Fruit fly (Drosophila melanogaster): ENCODE measurements around the gene Spag1.
A peak's percentile ranks its signal among the peaks of the same experiment; 100 is the strongest.

Spag1 gene

DNA sequence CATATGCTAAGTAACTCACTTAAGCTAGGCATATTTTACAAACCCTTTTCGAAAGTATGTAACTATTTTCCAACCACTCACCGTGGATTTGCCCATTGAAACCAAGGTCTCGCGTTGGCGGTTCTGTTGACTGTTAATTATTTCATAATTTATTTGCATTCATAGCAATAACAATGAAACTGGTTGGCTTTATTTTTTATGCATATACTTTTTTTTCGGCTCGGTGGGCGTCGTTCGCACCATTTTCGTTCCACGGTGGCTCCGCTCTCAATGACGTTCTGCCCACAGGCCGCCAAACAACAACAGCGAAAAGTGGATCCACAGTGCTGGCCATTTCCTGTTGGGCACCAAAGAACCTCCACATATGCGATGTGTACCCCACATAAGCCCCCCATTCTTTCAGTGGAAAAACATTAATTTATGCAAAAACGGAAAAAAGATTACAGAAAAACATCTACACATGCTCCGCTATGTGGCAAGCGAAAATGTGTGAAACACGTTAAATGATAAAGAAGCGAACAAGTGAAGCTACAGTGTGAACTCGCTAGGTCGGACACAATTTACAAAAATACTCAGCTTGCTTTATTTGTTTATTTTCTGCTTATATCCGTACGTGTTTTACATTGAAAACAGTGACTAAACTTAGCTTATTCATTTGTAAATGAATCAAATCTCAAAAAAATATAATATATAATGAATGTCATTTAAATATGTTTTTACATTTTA is 20.1 kb downstream of the Spag1 start (continued):
- TF ChIP-seq fd3F (GFP tag; optimal IDR thresholded peaks at IDR 0.05), result no peak
- TF ChIP-seq Asciz (GFP tag; optimal IDR thresholded peaks at IDR 0.05), result no peak
- no peak for TF ChIP-seq CG6791 (GFP tag; IDR thresholded peaks at IDR 0.05; ENCODE audit: partially characterized antibody)
- 0 out of 2 replicates have a peak, but pooled peaks have one; percentile 22 for TF ChIP-seq CG4730 (GFP tag; IDR thresholded peaks at IDR 0.05)
- TF ChIP-seq CTCF (GFP tag; optimal IDR thresholded peaks at IDR 0.05), result no peak
- TF ChIP-seq CG32532 (GFP tag; IDR thresholded peaks at IDR 0.05), result no peak
- TF ChIP-seq ham (GFP tag; IDR thresholded peaks at IDR 0.05), result no peak
- peak; percentile 9; the same call in 1 of the 2 replicates for TF ChIP-seq CG11696 (GFP tag; IDR thresholded peaks at IDR 0.05)
- TF ChIP-seq sens-2 (GFP tag; IDR thresholded peaks at IDR 0.05), result no peak
- TF ChIP-seq Myb (GFP tag; optimal IDR thresholded peaks at IDR 0.05), result no peak
- TF ChIP-seq gt (GFP tag; IDR thresholded peaks at IDR 0.05), result no peak
- no peak for TF ChIP-seq twi (tag; optimal IDR thresholded peaks at IDR 0.05)
- no peak for TF ChIP-seq CG10959 (GFP tag; IDR thresholded peaks at IDR 0.05)
- no peak for TF ChIP-seq Awh (GFP tag; IDR thresholded peaks at IDR 0.05)
- 0 out of 3 replicates have a peak, but pooled peaks have one; percentile 28 for TF ChIP-seq CG2199 (GFP tag; IDR thresholded peaks at IDR 0.05)
- no peak for TF ChIP-seq ci (GFP tag; IDR thresholded peaks at IDR 0.05)
- no peak for TF ChIP-seq Lim3 (GFP tag; IDR thresholded peaks at IDR 0.05)
- no peak for TF ChIP-seq Lhr (GFP tag; optimal IDR thresholded peaks at IDR 0.05)
- no peak for TF ChIP-seq Camta (GFP tag; optimal IDR thresholded peaks at IDR 0.05)
- no peak for TF ChIP-seq CG15011 (GFP tag; optimal IDR thresholded peaks at IDR 0.05)
- no peak for TF ChIP-seq crc (GFP tag; optimal IDR thresholded peaks at IDR 0.05)
- no peak for TF ChIP-seq Atf-2 (GFP tag; optimal IDR thresholded peaks at IDR 0.05)
- TF ChIP-seq Side (GFP tag; optimal IDR thresholded peaks at IDR 0.05), result no peak
- 0 out of 2 replicates have a peak, but pooled peaks have one; percentile 11 for TF ChIP-seq CG3847 (GFP tag; IDR thresholded peaks at IDR 0.05)
- TF ChIP-seq CG6813 (GFP tag; optimal IDR thresholded peaks at IDR 0.05), result no peak
- TF ChIP-seq CG12071 (GFP tag; optimal IDR thresholded peaks at IDR 0.05), result no peak
- TF ChIP-seq sisA (GFP tag; IDR thresholded peaks at IDR 0.05), result peak; percentile 24; the same call in 1 of the 2 replicates
- no peak for TF ChIP-seq eve (GFP tag; optimal IDR thresholded peaks at IDR 0.05)
- peak; percentile 43 for TF ChIP-seq dmrt99B (tag; optimal IDR thresholded peaks at IDR 0.05)
- TF ChIP-seq Dref (GFP tag; IDR thresholded peaks at IDR 0.05), result no peak
- no peak for TF ChIP-seq CG42726 (GFP tag; IDR thresholded peaks at IDR 0.05; ENCODE audit: partially characterized antibody)
- TF ChIP-seq CG17385 (GFP tag; optimal IDR thresholded peaks at IDR 0.05), result peak; percentile 16
- no peak for TF ChIP-seq gro (GFP tag; optimal IDR thresholded peaks at IDR 0.05)
- TF ChIP-seq CG17802 (tag; optimal IDR thresholded peaks at IDR 0.05), result no peak
- TF ChIP-seq CG4424 (GFP tag; optimal IDR thresholded peaks at IDR 0.05), result no peak
- TF ChIP-seq ranshi (GFP tag; IDR thresholded peaks at IDR 0.05), result peak; percentile 32; the same call in 1 of the 2 replicates
- TF ChIP-seq Med (GFP tag), result peak; percentile 87
- TF ChIP-seq CG30431 (GFP tag; optimal IDR thresholded peaks at IDR 0.05), result no peak
- no peak for TF ChIP-seq Sin3A (optimal IDR thresholded peaks at IDR 0.05)
- TF ChIP-seq pros (GFP tag; optimal IDR thresholded peaks at IDR 0.05), result no peak
- 0 out of 2 replicates have a peak, but pooled peaks have one; percentile 10 for TF ChIP-seq E2f1 (GFP tag; IDR thresholded peaks at IDR 0.05)
- TF ChIP-seq NC2α (GFP tag; optimal IDR thresholded peaks at IDR 0.05), result no peak
- TF ChIP-seq kah (GFP tag; optimal IDR thresholded peaks at IDR 0.05), result no peak
- TF ChIP-seq CG14965 (GFP tag; optimal IDR thresholded peaks at IDR 0.05; ENCODE audit: borderline replicate concordance), result no peak
- TF ChIP-seq pzg (GFP tag; optimal IDR thresholded peaks at IDR 0.05), result no peak
- TF ChIP-seq CG12236 (GFP tag; optimal IDR thresholded peaks at IDR 0.05), result no peak
- no peak for TF ChIP-seq pnt (GFP tag; optimal IDR thresholded peaks at IDR 0.05)
- no peak for TF ChIP-seq jigr1 (GFP tag; IDR thresholded peaks at IDR 0.05)
- no peak for TF ChIP-seq CG34224 (GFP tag; IDR thresholded peaks at IDR 0.05; ENCODE audit: partially characterized antibody)
- no peak for TF ChIP-seq cwo (GFP tag; optimal IDR thresholded peaks at IDR 0.05)
- TF ChIP-seq az2 (GFP tag; optimal IDR thresholded peaks at IDR 0.05), result no peak
